Worm (Caenorhabditis elegans): ENCODE results near the gene srj-19.
"Not testable (repeated sequence)": the region's sequence is repeated elsewhere in the genome, so short reads cannot be mapped to it uniquely, and the experiment has no call there.

The srj-19 gene

ce11 chrV:2600543-2600942 lies 30.0 kb upstream of the srj-19 start (continued):
- no peak for TF ChIP-seq nhr-237 (tag; optimal IDR thresholded peaks at IDR 0.05)
- no peak for TF ChIP-seq elt-3 (tag; optimal IDR thresholded peaks at IDR 0.05)
- peak; percentile 38 for TF ChIP-seq jun-1 (tag; optimal IDR thresholded peaks at IDR 0.05)
- TF ChIP-seq ceh-9 (tag; optimal IDR thresholded peaks at IDR 0.05): no peak

- not testable (repeated sequence) for TF ChIP-seq pqm-1, hmg-11, ceh-28 (tag; optimal IDR thresholded peaks at IDR 0.05)
These were observed 28.3 kb upstream of the srj-19 start, which contains the start of gene F53E10.5 for ce11 chrV:2598830-2599229. TSS of gene F53E10.5 (minus strand) at chrV:2598930.

- TF ChIP-seq nhr-23 (tag; optimal IDR thresholded peaks at IDR 0.05): no peak
- no peak for TF ChIP-seq nhr-67 (tag; optimal IDR thresholded peaks at IDR 0.05)
- TF ChIP-seq pha-4 (tag; optimal IDR thresholded peaks at IDR 0.05): no peak
- TF ChIP-seq elt-2 (tag; optimal IDR thresholded peaks at IDR 0.05): no peak
- no peak for TF ChIP-seq elt-1 (tag; optimal IDR thresholded peaks at IDR 0.05)
These were observed 25.2 kb upstream of the srj-19 start for ce11 chrV:2595720-2596119.

- TF ChIP-seq elt-2 (tag; optimal IDR thresholded peaks at IDR 0.05) (peak; percentile 58), ztf-11 (tag; optimal IDR thresholded peaks at IDR 0.05) (no peak)
These were observed 21.7 kb upstream of the srj-19 start, which contains the start of gene irg-3 for ce11 chrV:2592173-2592676. TSS of gene irg-3 (plus strand) at chrV:2592591.

ce11 chrV:2589834-2590233 lies 19.3 kb upstream of the srj-19 start:
- TF ChIP-seq fkh-10 (GFP tag; optimal IDR thresholded peaks at IDR 0.05): no peak
- no peak for TF ChIP-seq sea-2 (GFP tag; optimal IDR thresholded peaks at IDR 0.05)
- TF ChIP-seq nhr-11 (tag; optimal IDR thresholded peaks at IDR 0.05): no peak
- no peak for TF ChIP-seq nhr-12 (tag; optimal IDR thresholded peaks at IDR 0.05)
- TF ChIP-seq skn-1 (tag; optimal IDR thresholded peaks at IDR 0.05): no peak
- no peak for TF ChIP-seq ztf-11 (tag; optimal IDR thresholded peaks at IDR 0.05)
- no peak for TF ChIP-seq elt-2 (tag; optimal IDR thresholded peaks at IDR 0.05)
- no peak for TF ChIP-seq nhr-76 (tag; optimal IDR thresholded peaks at IDR 0.05)
- no peak for TF ChIP-seq R02D3.7 (tag; optimal IDR thresholded peaks at IDR 0.05)
- TF ChIP-seq fkh-2 (tag; optimal IDR thresholded peaks at IDR 0.05): no peak
- TF ChIP-seq nhr-237 (tag; optimal IDR thresholded peaks at IDR 0.05): no peak
- no peak for TF ChIP-seq lin-39 (tag; optimal IDR thresholded peaks at IDR 0.05)
- no peak for TF ChIP-seq ama-1 (optimal IDR thresholded peaks at IDR 0.05)
- no peak for TF ChIP-seq fos-1 (tag; optimal IDR thresholded peaks at IDR 0.05)
- TF ChIP-seq lin-15B (tag; optimal IDR thresholded peaks at IDR 0.05): no peak

ce11 chrV:2585727-2586126 lies 15.2 kb upstream of the srj-19 start, which contains the start of gene C29G2.6:
TSS of gene C29G2.6 (minus strand) at chrV:2585908.
- TF ChIP-seq elt-2 (tag; optimal IDR thresholded peaks at IDR 0.05) (peak; percentile 64), lsy-12 (tag; optimal IDR thresholded peaks at IDR 0.05) (no peak)

ce11 chrV:2580598-2580997 lies 10.1 kb upstream of the srj-19 start, which contains the start of gene C29G2.3:
TSS of gene C29G2.3 (plus strand) at chrV:2580898.
- no peak for TF ChIP-seq eor-1 (tag; optimal IDR thresholded peaks at IDR 0.05)

- TF ChIP-seq snpc-4 (tag; optimal IDR thresholded peaks at IDR 0.05) (no peak), lin-15B (tag; optimal IDR thresholded peaks at IDR 0.05) (no peak), ztf-4 (tag; optimal IDR thresholded peaks at IDR 0.05) (no peak), ZK546.5 (tag; optimal IDR thresholded peaks at IDR 0.05) (no peak), jun-1 (tag; optimal IDR thresholded peaks at IDR 0.05) (no peak), skn-1 (tag; optimal IDR thresholded peaks at IDR 0.05) (no peak), lsy-12 (tag; optimal IDR thresholded peaks at IDR 0.05) (no peak), egl-5 (tag; optimal IDR thresholded peaks at IDR 0.05) (no peak), pha-4 (tag; optimal IDR thresholded peaks at IDR 0.05) (no peak), elt-2 (tag; optimal IDR thresholded peaks at IDR 0.05) (no peak), ceh-82 (tag; optimal IDR thresholded peaks at IDR 0.05) (no peak), fkh-10 (GFP tag; optimal IDR thresholded peaks at IDR 0.05) (no peak)
These were observed 7.1 kb upstream of the srj-19 start, which contains the start of gene srt-4 for ce11 chrV:2577603-2578002. TSS of gene srt-4 (plus strand) at chrV:2577903.

Measured in whole organism, L3 larva.